Worm (Caenorhabditis elegans): ENCODE measurements around the gene C28G1.10.

DNA sequence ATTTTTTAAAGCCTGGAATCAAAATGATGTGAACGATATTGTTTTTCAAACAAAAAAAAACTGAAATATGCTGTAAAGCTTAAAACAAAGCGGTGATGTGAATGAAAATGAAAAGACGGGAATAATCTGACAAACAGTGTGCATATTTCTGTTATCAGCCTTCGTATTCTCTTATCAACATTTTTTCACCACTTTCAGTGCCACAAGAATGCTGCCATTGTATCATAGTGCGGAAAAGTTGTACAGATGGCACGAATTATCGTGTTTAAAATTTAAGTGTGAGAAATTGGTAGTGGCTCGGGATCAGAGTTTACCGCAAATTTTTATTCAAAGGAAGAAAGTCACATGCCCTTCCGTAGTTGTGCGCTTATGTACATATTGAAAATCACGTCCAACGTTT is 22.5 kb upstream of the C28G1.10 start, which contains the start of gene ifd-1:
- TF ChIP-seq ceh-13 (GFP tag; optimal IDR thresholded peaks at IDR 0.05) (no peak), ama-1 (optimal IDR thresholded peaks at IDR 0.05) (no peak), B0310.2 (tag; optimal IDR thresholded peaks at IDR 0.05) (no peak), sea-1 (GFP tag; conservative IDR thresholded peaks at IDR 0.05) (no peak), aly-1 (tag; optimal IDR thresholded peaks at IDR 0.05) (no peak), pes-1 (GFP tag; IDR thresholded peaks at IDR 0.05) (no peak), ets-7 (tag; optimal IDR thresholded peaks at IDR 0.05) (no peak)

All from whole organism, early embryonic.